Worm (Caenorhabditis elegans): Measurements from ENCODE around the gene F57B9.1.
"Not testable (repeated sequence)": the region's sequence is repeated elsewhere in the genome, so short reads cannot be mapped to it uniquely, and the experiment has no call there.

DNA sequence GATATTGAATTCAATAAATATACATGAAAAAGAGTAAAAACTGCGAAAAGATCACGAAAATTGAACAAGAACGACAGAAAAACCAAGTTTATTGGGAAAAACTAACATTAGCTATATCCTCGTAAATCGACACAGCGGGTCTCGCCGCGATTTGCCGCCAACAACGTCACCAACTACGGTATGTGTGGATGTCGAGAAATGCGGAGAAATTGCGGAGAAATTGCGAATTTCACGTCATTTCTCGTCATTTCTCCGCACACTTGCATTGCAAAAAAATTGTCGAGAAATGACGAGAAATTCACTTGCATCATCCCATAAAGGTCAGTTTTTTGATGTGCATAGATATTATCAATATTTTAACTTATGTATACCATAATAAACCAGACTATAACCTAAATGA, 23.2 kb downstream of the F57B9.1 start:
- not testable (repeated sequence) for TF ChIP-seq aha-1 (tag); pqm-1 (tag; optimal IDR thresholded peaks at IDR 0.05); jun-1 (tag; optimal IDR thresholded peaks at IDR 0.05); dpl-1 (GFP tag; optimal IDR thresholded peaks at IDR 0.05); arid-1 (GFP tag; conservative IDR thresholded peaks at IDR 0.05); ama-1 (optimal IDR thresholded peaks at IDR 0.05); unc-130 (GFP tag; optimal IDR thresholded peaks at IDR 0.05); nhr-28 (tag; optimal IDR thresholded peaks at IDR 0.05); pha-4 (GFP tag; IDR thresholded peaks at IDR 0.05); pha-4 (tag; optimal IDR thresholded peaks at IDR 0.05); cey-2 (tag; optimal IDR thresholded peaks at IDR 0.05; ENCODE audit: borderline replicate concordance, insufficient read depth)
